Fruit fly (Drosophila melanogaster) S2 (cell line): ENCODE results near the gene Vps2.

ENCODE experiments used
- CG8478 ChIP-seq: fragments of >200 bp; optimal IDR thresholded peaks from 2 replicates; lab custom pipeline; 2018
- CTCF ChIP-seq, 2 experiments: fragments of >200 bp; optimal IDR thresholded peaks; 2 replicates each; lab custom pipeline; 2018

DNA sequence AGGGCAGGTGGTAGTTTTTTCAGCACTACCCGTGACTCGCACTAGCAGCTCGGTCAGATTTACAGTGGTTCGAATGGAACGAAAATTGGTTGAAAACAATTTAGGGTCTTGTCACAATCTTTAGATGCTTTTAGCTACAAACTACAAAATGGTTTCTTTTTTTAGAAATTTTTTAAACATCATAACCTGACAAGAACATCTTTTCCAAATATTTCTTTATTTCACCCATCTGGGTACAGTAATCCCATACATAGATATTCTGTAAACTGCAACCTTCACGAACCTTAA is 17.3 kb upstream of the Vps2 start:
- TF ChIP-seq CTCF (optimal IDR thresholded peaks at IDR 0.05; lab: Kevin White, UChicago) (no peak), CG8478 (lab: Kevin White, UChicago) (no peak)
